Worm (Caenorhabditis elegans): ENCODE data around the gene hcp-3.

DNA sequence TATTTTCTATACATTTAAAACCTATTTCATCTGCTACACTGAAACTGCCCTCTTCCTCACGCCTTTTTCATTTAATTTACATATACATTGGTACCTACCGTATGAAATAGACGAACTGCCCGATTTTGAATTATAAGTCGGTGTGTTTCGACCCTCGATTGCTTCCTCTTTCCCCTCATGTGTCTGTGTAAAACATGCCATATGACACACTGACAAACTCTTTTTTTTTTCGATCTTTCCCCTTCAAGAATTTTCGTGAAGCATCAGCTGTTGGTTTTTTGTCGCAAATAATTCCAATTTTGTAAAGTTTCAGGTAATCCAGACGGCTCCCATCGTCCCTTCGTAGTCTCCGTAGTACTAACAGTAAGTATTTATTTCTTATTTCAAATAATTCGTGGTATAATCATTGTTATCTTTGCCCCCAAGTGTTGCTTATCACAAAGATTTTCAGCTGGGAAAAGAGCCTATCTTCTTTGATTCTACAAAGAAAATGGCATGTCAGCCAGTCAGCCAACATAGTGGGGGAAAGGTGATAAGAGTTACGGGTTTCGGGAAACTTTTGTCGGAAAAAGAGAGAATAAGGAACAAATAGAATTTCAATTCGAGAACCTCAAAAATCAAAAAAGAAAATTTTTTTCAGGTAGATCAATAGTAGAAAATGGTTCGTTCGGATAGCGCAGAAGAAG lies 5.7 kb upstream of the hcp-3 start:
- TF ChIP-seq sdc-2 (tag; optimal IDR thresholded peaks at IDR 0.05): no peak
- no peak for TF ChIP-seq nfya-1 (tag; optimal IDR thresholded peaks at IDR 0.05)
- no peak for TF ChIP-seq pha-4 (tag; optimal IDR thresholded peaks at IDR 0.05)
- no peak for TF ChIP-seq ceh-22 (tag; optimal IDR thresholded peaks at IDR 0.05)
- TF ChIP-seq ceh-48 (tag; optimal IDR thresholded peaks at IDR 0.05): no peak
- TF ChIP-seq dmd-4 (tag; optimal IDR thresholded peaks at IDR 0.05; ENCODE audit: borderline replicate concordance): no peak
